Worm (Caenorhabditis elegans) whole organism, L4 larva: Measurements from ENCODE around the gene slc-25A29.

Experiments used
- F49E8.2 ChIP-seq: sonication (generic microtip); optimal IDR thresholded peaks from 2 replicates; lab custom pipeline; 2016; ENCODE audit warnings: missing compliant biosample characterization, mild to moderate bottlenecking, missing genetic modification characterization, borderline replicate concordance
- R02D3.7 ChIP-seq: fragments of 150-350 bp; sonication (generic microtip); optimal IDR thresholded peaks from 3 replicates; lab custom pipeline; 2014; ENCODE audit warnings: missing biosample characterization, missing genetic modification characterization
- T26A8.4 ChIP-seq: fragments of 200-800 bp; sonication (Bioruptor generic); IDR thresholded peaks from 2 replicates; pipeline ENCODE4 v1.3.6; 2022; ENCODE audit warnings: missing genetic modification characterization, missing compliant biosample characterization
- Y5F2A.4 ChIP-seq: fragments of 200-800 bp; sonication (Bioruptor generic); optimal IDR thresholded peaks from 2 replicates; lab custom pipeline; 2018; ENCODE audit warnings: mild to moderate bottlenecking, missing genetic modification characterization, missing compliant biosample characterization
- aha-1 ChIP-seq: fragments of 150-350 bp; peaks from one replicate; lab custom pipeline; 2014; ENCODE audit warnings: missing biosample characterization, missing genetic modification characterization
- ama-1 ChIP-seq: fragments of 150-350 bp; optimal IDR thresholded peaks from 2 replicates; lab custom pipeline; 2014; ENCODE audit warnings: inconsistent platforms, mixed read lengths
- ctbp-1 ChIP-seq: fragments of 200-800 bp; sonication (Bioruptor generic); IDR thresholded peaks from 2 replicates; pipeline ENCODE4 v1.3.6; 2022; ENCODE audit warnings: missing genetic modification reagents, missing genetic modification characterization, missing compliant biosample characterization
- daf-16 ChIP-seq, 3 experiments: sonication (generic microtip); optimal IDR thresholded peaks; 2 replicates each; lab custom pipeline; 2016 to 2017; ENCODE audit warnings: missing genetic modification characterization in 3 of 3, missing genetic modification reagents in 3 of 3, mild to moderate bottlenecking in 2 of 3, missing compliant biosample characterization in 2 of 3, missing biosample characterization in 1 of 3, moderate library complexity in 1 of 3
- daf-19 ChIP-seq: fragments of 200-800 bp; sonication (Bioruptor generic); conservative IDR thresholded peaks from 2 replicates; pipeline ENCODE4 v1.3.6; 2022; ENCODE audit warnings: missing genetic modification characterization, missing compliant biosample characterization
- dmd-6 ChIP-seq: fragments of 200-800 bp; sonication (Bioruptor generic); IDR thresholded peaks from 2 replicates; pipeline ENCODE4 v1.3.6; 2022; ENCODE audit warnings: missing genetic modification reagents, missing genetic modification characterization, missing compliant biosample characterization
- dve-1 ChIP-seq: sonication (generic microtip); optimal IDR thresholded peaks from 2 replicates; lab custom pipeline; 2017; ENCODE audit warnings: antibody characterized with exemption, mild to moderate bottlenecking, missing genetic modification characterization, missing compliant biosample characterization; ENCODE audit not compliant: insufficient read depth
- gei-8 ChIP-seq: fragments of 200-800 bp; sonication (Bioruptor generic); optimal IDR thresholded peaks from 2 replicates; lab custom pipeline; 2018; ENCODE audit warnings: mild to moderate bottlenecking, missing genetic modification characterization, missing compliant biosample characterization
- hmg-1.1 ChIP-seq: fragments of 200-800 bp; sonication (Bioruptor generic); IDR thresholded peaks from 2 replicates; pipeline ENCODE4 v1.3.6; 2022; ENCODE audit warnings: missing genetic modification reagents, missing genetic modification characterization, missing compliant biosample characterization
- lim-7 ChIP-seq: fragments of 200-800 bp; sonication (Bioruptor generic); IDR thresholded peaks from 2 replicates; pipeline ENCODE4 v1.3.6; 2022; ENCODE audit warnings: missing genetic modification characterization, missing compliant biosample characterization
- lin-1 ChIP-seq: fragments of 200-800 bp; sonication (Bioruptor generic); IDR thresholded peaks from 2 replicates; pipeline ENCODE4 v1.3.6; 2022; ENCODE audit warnings: missing genetic modification reagents, missing genetic modification characterization, missing compliant biosample characterization
- lin-13 ChIP-seq: fragments of 150-350 bp; optimal IDR thresholded peaks from 2 replicates; lab custom pipeline; 2014; ENCODE audit warnings: missing biosample characterization, missing genetic modification reagents, missing genetic modification characterization
- lin-15B ChIP-seq: fragments of 150-350 bp; sonication (generic microtip); optimal IDR thresholded peaks from 3 replicates; lab custom pipeline; 2014; ENCODE audit warnings: missing biosample characterization, missing genetic modification characterization
- lin-29 ChIP-seq: fragments of 200-800 bp; sonication (Bioruptor generic); IDR thresholded peaks from 2 replicates; pipeline ENCODE4 v1.3.6; 2022; ENCODE audit warnings: missing genetic modification reagents, missing genetic modification characterization, missing compliant biosample characterization
- lin-38 ChIP-seq: fragments of 200-800 bp; sonication (Bioruptor generic); IDR thresholded peaks from 2 replicates; pipeline ENCODE4 v1.3.6; 2022; ENCODE audit warnings: missing genetic modification reagents, missing genetic modification characterization, missing compliant biosample characterization
- lsy-2 ChIP-seq, 2 experiments: fragments of 150-350 bp in 1 of 2; sonication (generic microtip) in 1 of 2; optimal IDR thresholded peaks; 2 replicates each; lab custom pipeline; 2014 to 2017; ENCODE audit warnings: missing biosample characterization in 2 of 2, missing genetic modification characterization in 2 of 2
- madf-9 ChIP-seq: fragments of 200-800 bp; sonication (Bioruptor generic); conservative IDR thresholded peaks from 2 replicates; pipeline ENCODE4 v1.3.6; 2022; ENCODE audit warnings: missing genetic modification reagents, missing genetic modification characterization, missing compliant biosample characterization
- mxl-2 ChIP-seq: fragments of 200-800 bp; sonication (Bioruptor generic); conservative IDR thresholded peaks from 2 replicates; pipeline ENCODE4 v1.3.6; 2022; ENCODE audit warnings: missing genetic modification reagents, missing genetic modification characterization, missing compliant biosample characterization
- nhr-102 ChIP-seq: sonication (generic microtip); optimal IDR thresholded peaks from 2 replicates; lab custom pipeline; 2016; ENCODE audit warnings: mild to moderate bottlenecking, missing genetic modification characterization, moderate library complexity, missing compliant biosample characterization
- nhr-237 ChIP-seq: sonication (generic microtip); optimal IDR thresholded peaks from 2 replicates; lab custom pipeline; 2017; ENCODE audit warnings: missing biosample characterization, missing genetic modification characterization
- nhr-25 ChIP-seq: sonication (generic microtip); optimal IDR thresholded peaks from 2 replicates; lab custom pipeline; 2017; ENCODE audit warnings: missing genetic modification characterization, mild to moderate bottlenecking, missing compliant biosample characterization, antibody characterized with exemption, moderate library complexity, borderline replicate concordance; ENCODE audit not compliant: insufficient read depth
- nhr-41 ChIP-seq: fragments of 200-800 bp; sonication (Bioruptor generic); IDR thresholded peaks from 2 replicates; pipeline ENCODE4 v1.3.6; 2022; ENCODE audit warnings: missing genetic modification reagents, missing genetic modification characterization, missing compliant biosample characterization
- nhr-42 ChIP-seq: fragments of 200-800 bp; sonication (Bioruptor generic); IDR thresholded peaks from 2 replicates; pipeline ENCODE4 v1.3.6; 2022; ENCODE audit warnings: missing genetic modification characterization, missing compliant biosample characterization
- pha-4 ChIP-seq, 2 experiments: fragments of 150-350 bp in 1 of 2; fragments of 200-800 bp in 1 of 2; sonication (Bioruptor generic) in 1 of 2; IDR thresholded peaks in 1 of 2; optimal IDR thresholded peaks in 1 of 2; 2 replicates each; pipeline versions ENCODE4 v1.3.6 to Lab custom; 2014 to 2022; ENCODE audit warnings: missing genetic modification characterization in 2 of 2, missing genetic modification reagents in 2 of 2, missing biosample characterization in 1 of 2, missing compliant biosample characterization in 1 of 2
- rbr-2 ChIP-seq: sonication (generic microtip); optimal IDR thresholded peaks from 2 replicates; lab custom pipeline; 2016; ENCODE audit warnings: missing genotype, missing genetic modification characterization, missing compliant biosample characterization
- saeg-2 ChIP-seq: fragments of 200-800 bp; sonication (Bioruptor generic); IDR thresholded peaks from 2 replicates; pipeline ENCODE4 v1.3.6; 2022; ENCODE audit warnings: missing genetic modification reagents, missing genetic modification characterization, missing compliant biosample characterization
- snpc-1.2 ChIP-seq: fragments of 200-800 bp; sonication (Bioruptor generic); IDR thresholded peaks from 2 replicates; pipeline ENCODE4 v1.3.6; 2022; ENCODE audit warnings: missing genetic modification reagents, missing genetic modification characterization, missing compliant biosample characterization
- snpc-4 ChIP-seq: fragments of 150-350 bp; optimal IDR thresholded peaks from 2 replicates; lab custom pipeline; 2014; ENCODE audit warnings: missing biosample characterization, missing genetic modification characterization
- spr-1 ChIP-seq: sonication (generic microtip); optimal IDR thresholded peaks from 2 replicates; lab custom pipeline; 2016; ENCODE audit warnings: mild to moderate bottlenecking, missing genetic modification characterization, missing compliant biosample characterization
- spr-3 ChIP-seq: fragments of 200-800 bp; sonication (Bioruptor generic); optimal IDR thresholded peaks from 2 replicates; lab custom pipeline; 2018; ENCODE audit warnings: mild to moderate bottlenecking, missing genetic modification characterization, missing compliant biosample characterization
- vab-7 ChIP-seq: fragments of 200-800 bp; sonication (Bioruptor generic); IDR thresholded peaks from 2 replicates; pipeline ENCODE4 v1.3.6; 2022; ENCODE audit warnings: missing genetic modification reagents, missing genetic modification characterization, missing compliant biosample characterization
- zfp-2 ChIP-seq: sonication (generic microtip); optimal IDR thresholded peaks from 2 replicates; lab custom pipeline; 2016; ENCODE audit warnings: mild to moderate bottlenecking, missing genetic modification characterization, missing compliant biosample characterization
- zfp-3 ChIP-seq: fragments of 200-800 bp; sonication (Bioruptor generic); conservative IDR thresholded peaks from 2 replicates; pipeline ENCODE4 v1.3.6; 2022; ENCODE audit warnings: missing genetic modification reagents, missing genetic modification characterization, missing compliant biosample characterization

slc-25A29 gene

DNA sequence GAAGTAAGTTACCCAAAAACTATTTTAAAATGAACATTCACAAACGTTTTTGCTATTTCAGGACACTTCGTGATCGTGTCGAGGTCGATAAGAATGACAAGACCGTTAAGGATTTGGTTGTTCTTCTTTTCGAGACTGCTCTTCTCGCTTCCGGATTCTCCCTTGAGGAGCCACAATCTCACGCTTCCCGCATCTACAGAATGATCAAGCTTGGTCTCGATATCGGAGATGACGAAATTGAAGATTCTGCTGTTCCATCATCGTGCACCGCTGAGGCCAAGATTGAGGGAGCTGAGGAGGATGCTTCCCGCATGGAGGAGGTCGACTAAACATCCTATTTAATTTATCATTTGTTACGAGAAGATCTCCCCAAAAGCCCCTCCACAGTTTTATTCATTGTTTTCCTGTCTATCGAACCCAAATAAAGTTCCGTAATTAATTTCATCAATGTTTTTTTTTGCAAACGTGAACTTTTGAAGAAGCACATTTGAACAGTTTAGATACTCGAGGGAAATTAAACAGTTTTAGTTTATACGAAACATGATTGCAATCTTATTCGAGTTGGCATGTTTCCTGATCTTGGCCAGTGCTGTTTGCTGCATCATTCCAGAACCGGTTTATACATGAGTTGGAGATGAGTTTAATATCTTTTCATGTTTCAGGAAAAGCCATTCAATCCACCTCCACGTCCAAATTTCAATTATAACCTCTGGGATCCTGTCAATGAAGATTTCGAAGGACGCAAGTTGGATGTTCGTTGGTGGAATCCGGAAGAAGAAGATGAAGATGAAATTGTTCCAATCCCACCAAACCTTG, 30.3 kb upstream of the slc-25A29 start, which contains the start of gene C47E8.11 (continued):
- TF ChIP-seq F49E8.2 (peak; percentile 68), daf-16 (GFP tag; optimal IDR thresholded peaks at IDR 0.05; lab: Kevin White, UChicago) (no peak), daf-16 (tag; optimal IDR thresholded peaks at IDR 0.05; lab: Kevin White, UChicago) (peak; percentile 86), T26A8.4 (GFP tag; lab: Robert Waterston, UW) (peak; percentile 77), nhr-102 (tag; lab: Kevin White, UChicago) (peak; percentile 45), lin-29 (GFP tag; lab: Robert Waterston, UW) (peak; percentile 31; the same call in 1 of the 2 replicates), lsy-2 (tag; optimal IDR thresholded peaks at IDR 0.05; lab: Kevin White, UChicago) (peak in 1 of 2 experiments; percentile 87), snpc-4 (tag; lab: Kevin White, UChicago) (no peak), rbr-2 (tag; lab: Kevin White, UChicago) (peak; percentile 3), spr-1 (peak; percentile 10), lin-38 (peak; percentile 72)

DNA sequence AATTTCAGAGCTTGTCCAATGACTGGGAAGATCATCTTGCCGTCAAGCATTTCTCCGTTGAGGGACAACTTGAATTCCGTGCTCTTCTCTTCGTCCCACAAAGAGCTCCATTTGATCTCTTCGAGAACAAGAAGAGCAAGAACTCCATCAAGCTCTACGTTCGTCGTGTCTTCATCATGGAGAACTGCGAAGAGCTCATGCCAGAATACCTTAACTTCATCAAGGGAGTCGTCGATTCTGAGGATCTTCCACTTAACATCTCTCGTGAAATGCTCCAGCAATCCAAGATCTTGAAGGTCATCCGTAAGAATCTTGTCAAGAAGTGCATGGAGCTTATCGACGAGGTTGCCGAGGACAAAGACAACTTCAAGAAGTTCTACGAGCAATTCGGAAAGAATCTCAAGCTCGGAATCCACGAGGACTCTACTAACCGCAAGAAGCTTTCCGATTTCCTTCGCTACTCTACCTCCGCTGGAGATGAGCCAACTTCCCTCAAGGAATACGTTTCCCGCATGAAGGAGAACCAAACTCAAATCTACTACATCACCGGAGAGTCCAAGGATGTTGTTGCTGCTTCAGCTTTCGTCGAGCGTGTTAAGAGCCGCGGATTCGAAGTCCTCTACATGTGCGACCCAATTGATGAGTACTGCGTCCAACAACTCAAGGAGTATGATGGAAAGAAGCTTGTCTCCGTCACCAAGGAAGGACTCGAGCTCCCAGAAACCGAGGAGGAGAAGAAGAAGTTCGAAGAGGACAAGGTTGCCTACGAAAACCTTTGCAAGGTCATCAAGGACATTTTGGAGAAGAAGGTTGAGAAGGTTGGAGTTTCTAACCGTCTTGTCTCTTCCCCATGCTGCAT, 29.4 kb upstream of the slc-25A29 start:
- peak; percentile 19 for TF ChIP-seq nhr-25 (tag; lab: Kevin White, UChicago)
- TF ChIP-seq zfp-3 (GFP tag; lab: Robert Waterston, UW): 0 out of 2 replicates have a peak, but pooled peaks have one; percentile 18
- TF ChIP-seq ctbp-1 (GFP tag; lab: Robert Waterston, UW): 0 out of 2 replicates have a peak, but pooled peaks have one; percentile 14
- TF ChIP-seq gei-8 (GFP tag; lab: Kevin White, UChicago): peak; percentile 34
- TF ChIP-seq R02D3.7 (tag; lab: Kevin White, UChicago): no peak
- peak; percentile 71 for TF ChIP-seq ama-1 (lab: Kevin White, UChicago)
- no peak for TF ChIP-seq lin-15B (tag; lab: Kevin White, UChicago)
- no peak; the same call in 1 of the 2 replicates for TF ChIP-seq lin-29 (GFP tag; lab: Robert Waterston, UW)
- TF ChIP-seq snpc-1.2 (GFP tag; lab: Robert Waterston, UW): peak; percentile 25; the same call in 1 of the 2 replicates
- TF ChIP-seq Y5F2A.4: no peak
- TF ChIP-seq lim-7: peak; percentile 53
- no peak for TF ChIP-seq spr-3 (GFP tag; lab: Kevin White, UChicago)
- TF ChIP-seq lsy-2 (tag; optimal IDR thresholded peaks at IDR 0.05; lab: Kevin White, UChicago): no peak
- peak; percentile 15; the same call in 1 of the 2 replicates for TF ChIP-seq madf-9
- 0 out of 2 replicates have a peak, but pooled peaks have one; percentile 8 for TF ChIP-seq dmd-6
- peak; percentile 25; the same call in 1 of the 2 replicates for TF ChIP-seq daf-19
- peak; percentile 84 for TF ChIP-seq lin-13 (GFP tag; lab: Kevin White, UChicago)
- 0 out of 2 replicates have a peak, but pooled peaks have one; percentile 4 for TF ChIP-seq nhr-42
- no peak for TF ChIP-seq nhr-237 (tag; lab: Kevin White, UChicago)
- 0 out of 2 replicates have a peak, but pooled peaks have one; percentile 7 for TF ChIP-seq saeg-2 (GFP tag; lab: Robert Waterston, UW)
- no peak for TF ChIP-seq daf-16 (GFP tag; optimal IDR thresholded peaks at IDR 0.05; lab: Kevin White, UChicago)
- peak; percentile 18 for TF ChIP-seq daf-16 (tag; optimal IDR thresholded peaks at IDR 0.05; lab: Kevin White, UChicago)
- TF ChIP-seq aha-1 (tag; lab: Kevin White, UChicago): peak; percentile 88
- no peak for TF ChIP-seq vab-7
- no peak for TF ChIP-seq lin-1
- TF ChIP-seq dve-1 (tag; lab: Kevin White, UChicago): peak; percentile 24
- TF ChIP-seq hmg-1.1 (GFP tag; lab: Robert Waterston, UW): no peak
- no peak for TF ChIP-seq zfp-2 (tag; lab: Kevin White, UChicago)
- TF ChIP-seq nhr-41: no peak
- TF ChIP-seq mxl-2 (GFP tag; lab: Robert Waterston, UW): no peak
- 0 out of 2 replicates have a peak, but pooled peaks have one; percentile 4 for TF ChIP-seq lin-38
- no peak for TF ChIP-seq T26A8.4 (GFP tag; lab: Robert Waterston, UW)
- TF ChIP-seq pha-4 (GFP tag; IDR thresholded peaks at IDR 0.05; lab: Robert Waterston, UW): peak; percentile 40
- no peak for TF ChIP-seq pha-4 (tag; optimal IDR thresholded peaks at IDR 0.05; lab: Kevin White, UChicago)
